Fruit fly (Drosophila melanogaster) ovary, adult (tissue): ENCODE data around the gene CG34027.
"Not testable (repeated sequence)": the region's sequence is repeated elsewhere in the genome, so short reads cannot be mapped to it uniquely, and the experiment has no call there.

Experiments used
- CG17801 ChIP-seq: fragments of 200-800 bp; optimal IDR thresholded peaks from 2 replicates; lab custom pipeline; 2019; ENCODE audit warnings: missing biosample characterization, mild to moderate bottlenecking, missing genetic modification characterization, moderate library complexity; ENCODE audit not compliant: partially characterized antibody

The CG34027 gene

DNA sequence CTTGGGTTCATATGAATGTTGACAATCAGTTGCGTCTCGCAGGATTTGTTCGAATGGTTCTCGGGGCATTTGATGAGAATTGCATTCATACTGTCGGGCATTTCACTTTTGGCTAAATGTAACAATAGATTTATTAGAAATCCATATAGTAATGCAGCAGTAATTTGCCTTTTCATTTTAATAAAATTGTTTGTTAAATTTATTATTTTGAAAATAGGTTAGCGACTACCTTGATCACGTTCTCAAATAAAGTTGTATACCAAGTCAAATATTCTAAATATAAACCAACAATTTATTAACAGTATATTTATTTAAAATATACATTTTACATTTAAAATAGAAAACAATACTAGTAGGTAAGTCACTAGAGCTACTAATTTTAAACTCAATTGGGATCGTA lies at the start of gene CG34027:
Gene CG34027 (minus strand): TSS at position 101 of the 400 bp plus-strand sequence.
- TF ChIP-seq CG17801 (GFP tag; lab: Kevin White, UChicago): no peak

DNA sequence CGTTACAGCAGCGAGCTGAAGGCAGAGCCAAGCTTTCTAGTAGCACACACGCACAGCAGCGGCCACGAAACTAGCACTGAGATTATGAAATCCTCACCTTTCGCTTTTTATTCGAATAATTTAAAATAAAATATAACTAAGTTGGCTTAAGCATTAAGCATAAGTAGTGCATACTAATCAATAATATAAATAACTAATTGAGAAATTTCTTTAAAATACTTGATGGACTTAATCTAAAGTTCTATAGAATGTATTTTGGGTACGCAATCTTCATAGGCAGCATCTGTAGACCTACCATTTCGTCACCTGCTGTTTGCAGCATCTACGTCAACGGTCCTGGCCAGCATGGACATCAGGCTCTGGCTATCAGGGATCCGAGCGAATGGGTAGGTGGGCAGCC lies 43.5 kb upstream of the CG34027 start:
- no peak for TF ChIP-seq CG17801 (GFP tag; lab: Kevin White, UChicago)

DNA sequence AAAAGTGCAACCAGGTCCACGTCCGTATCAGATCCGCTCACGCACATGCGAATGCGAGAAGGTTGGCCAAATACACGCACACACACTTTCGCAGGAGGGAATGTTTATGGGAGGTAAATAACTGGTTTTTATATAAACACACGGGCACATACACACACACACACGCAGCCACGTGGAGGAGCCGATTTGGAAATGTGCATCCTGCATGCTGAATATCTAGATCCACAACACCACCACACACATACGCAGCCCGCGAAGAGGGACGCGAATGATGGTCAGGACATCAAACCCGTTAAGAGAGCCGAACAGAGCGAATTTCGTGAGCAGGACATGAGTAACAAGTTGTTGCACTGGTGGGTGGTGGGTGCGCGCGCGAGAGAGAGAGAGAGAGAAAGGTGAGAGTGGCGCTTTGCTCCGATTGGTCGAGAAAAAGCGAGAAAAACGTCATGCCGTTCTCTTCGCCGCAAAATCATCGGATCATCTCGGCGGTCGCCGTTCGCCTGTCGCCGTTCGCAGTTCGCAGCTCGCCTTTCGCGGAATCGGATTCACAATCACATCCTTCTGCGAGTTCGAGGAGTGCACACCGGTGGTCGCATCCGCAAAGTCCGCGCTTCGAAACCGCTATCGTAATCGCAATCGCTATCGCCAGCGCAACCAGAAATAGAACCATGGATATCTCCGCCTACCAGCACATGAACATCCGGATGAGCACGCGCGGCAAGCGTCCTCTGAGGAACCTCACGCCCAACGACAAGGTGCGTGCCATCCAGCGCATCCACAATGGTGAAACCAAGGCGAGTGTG lies 28.9 kb upstream of the CG34027 start, which contains the start of gene danr:
Gene danr (plus strand): TSS at position 508 of the 803 bp plus-strand sequence.
- no peak for TF ChIP-seq CG17801 (GFP tag; lab: Kevin White, UChicago)

DNA sequence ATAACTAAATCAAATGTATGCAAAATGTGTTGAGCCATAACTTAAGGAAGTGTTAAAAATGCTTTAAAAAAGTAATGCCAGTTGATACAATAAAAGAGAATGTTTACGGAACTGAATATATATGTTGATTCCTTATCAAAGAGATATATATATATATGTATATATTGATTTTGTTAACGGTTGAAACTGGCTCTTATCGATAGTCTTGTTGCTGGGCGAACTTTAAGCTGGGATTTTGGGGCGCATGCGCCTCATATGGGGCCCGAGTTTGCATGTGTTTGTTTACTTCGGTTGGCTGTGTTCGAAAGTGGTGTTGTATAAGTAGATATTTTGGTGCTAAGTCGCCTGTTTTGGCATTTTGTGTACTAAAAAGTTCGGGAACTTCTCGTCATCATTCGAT lies 22.2 kb upstream of the CG34027 start, which contains the start of gene Bili:
Gene Bili (plus strand): TSS at position 265 of the 400 bp plus-strand sequence.
- TF ChIP-seq CG17801 (GFP tag; lab: Kevin White, UChicago): not testable (repeated sequence)

DNA sequence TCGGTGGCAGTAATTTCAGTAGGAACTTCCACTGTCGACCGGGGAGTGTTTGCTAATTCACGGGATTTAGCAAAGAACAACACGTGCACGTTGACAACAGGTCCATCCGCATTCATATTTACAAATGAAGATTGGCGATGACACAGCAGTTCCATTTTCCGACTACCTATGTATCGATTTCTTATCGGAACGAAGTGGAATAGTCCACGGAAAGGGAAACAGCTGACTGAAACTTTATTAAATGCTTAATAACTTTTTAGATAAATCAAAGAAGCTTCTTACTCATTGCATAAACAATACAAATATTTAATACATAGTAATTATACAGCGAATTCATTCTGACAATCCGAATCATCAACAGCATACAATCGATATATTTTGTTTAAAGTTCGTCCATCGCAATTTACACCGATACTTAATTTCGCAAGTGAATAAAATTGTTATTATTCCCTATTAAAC lies 18.4 kb upstream of the CG34027 start, which contains the start of the genes Mocs2A, Mocs2B and Clbn:
Gene Mocs2A (minus strand): TSS at position 129 of the 459 bp plus-strand sequence.
Gene Mocs2B (minus strand): TSS at position 129 of the 459 bp plus-strand sequence.
Gene Clbn (plus strand): TSS at position 272 of the 459 bp plus-strand sequence.
- no peak for TF ChIP-seq CG17801 (GFP tag; lab: Kevin White, UChicago)

DNA sequence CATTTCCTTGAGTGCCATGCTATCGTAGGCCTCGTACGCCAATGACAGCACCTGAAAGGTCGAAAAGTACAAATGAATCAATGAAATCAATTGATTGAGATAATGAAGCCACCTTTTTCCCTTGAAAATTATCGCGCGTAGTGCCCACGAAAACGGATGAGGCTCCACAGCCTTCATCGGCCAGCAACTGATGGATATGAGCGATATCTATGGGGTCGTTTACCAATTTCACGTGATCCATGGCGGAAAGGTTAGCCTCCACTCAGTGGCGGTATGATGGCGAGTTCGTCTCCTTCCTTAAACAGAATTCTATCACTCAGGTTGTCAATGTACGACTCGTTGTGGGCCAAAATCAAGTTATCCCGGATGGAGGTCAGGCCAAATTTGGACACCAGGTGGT lies 18.0 kb upstream of the CG34027 start:
- TF ChIP-seq CG17801 (GFP tag; lab: Kevin White, UChicago): no peak

DNA sequence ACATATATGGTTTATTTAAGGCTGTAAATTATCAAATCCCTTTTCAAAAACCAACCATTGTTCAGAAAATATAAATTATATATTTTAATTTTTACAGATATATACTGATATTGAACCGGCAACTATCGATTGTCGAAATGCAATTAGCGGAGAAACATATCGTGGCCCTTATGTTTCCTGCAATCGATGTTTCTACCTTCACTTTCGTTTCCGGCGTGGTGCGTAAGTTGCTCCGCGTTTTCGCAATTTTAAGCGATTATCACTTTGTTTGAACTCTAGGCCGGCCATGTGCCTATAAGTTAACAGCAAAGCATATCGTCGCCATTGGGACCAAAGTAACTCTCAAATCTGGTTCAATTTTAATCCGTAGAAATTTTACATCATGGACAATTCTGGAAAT lies 14.4 kb upstream of the CG34027 start, which contains the start of gene vig2:
Gene vig2 (plus strand): TSS at position 112 of the 400 bp plus-strand sequence.
- peak; percentile 6 for TF ChIP-seq CG17801 (GFP tag; lab: Kevin White, UChicago)

DNA sequence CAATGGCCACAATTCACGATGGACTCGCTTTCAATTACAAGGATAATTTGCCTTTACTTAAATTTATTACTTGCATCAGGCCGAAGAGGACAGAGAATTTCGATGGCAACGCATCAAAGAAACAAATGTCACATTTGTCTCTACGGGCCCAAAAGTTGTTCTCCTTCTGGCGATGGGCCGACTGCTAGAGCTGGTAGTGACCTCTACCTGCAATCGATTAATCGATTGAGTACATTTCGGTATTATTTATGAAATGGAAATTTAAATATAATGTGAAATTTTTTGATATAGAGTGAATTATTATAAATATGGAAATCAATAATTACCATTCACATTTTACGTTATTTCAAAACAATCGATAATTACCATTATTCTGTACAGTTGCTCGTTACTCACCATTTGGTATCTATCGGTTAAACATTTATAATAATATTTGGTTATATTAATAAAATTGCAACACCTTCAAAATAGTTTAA lies 13.9 kb upstream of the CG34027 start, which contains the start of the genes CG31510 and TTLL5:
Gene CG31510 (minus strand): TSS at position 185 of the 476 bp plus-strand sequence.
Gene TTLL5 (minus strand): TSS at position 185 of the 476 bp plus-strand sequence.
- TF ChIP-seq CG17801 (GFP tag; lab: Kevin White, UChicago): peak; percentile 4

DNA sequence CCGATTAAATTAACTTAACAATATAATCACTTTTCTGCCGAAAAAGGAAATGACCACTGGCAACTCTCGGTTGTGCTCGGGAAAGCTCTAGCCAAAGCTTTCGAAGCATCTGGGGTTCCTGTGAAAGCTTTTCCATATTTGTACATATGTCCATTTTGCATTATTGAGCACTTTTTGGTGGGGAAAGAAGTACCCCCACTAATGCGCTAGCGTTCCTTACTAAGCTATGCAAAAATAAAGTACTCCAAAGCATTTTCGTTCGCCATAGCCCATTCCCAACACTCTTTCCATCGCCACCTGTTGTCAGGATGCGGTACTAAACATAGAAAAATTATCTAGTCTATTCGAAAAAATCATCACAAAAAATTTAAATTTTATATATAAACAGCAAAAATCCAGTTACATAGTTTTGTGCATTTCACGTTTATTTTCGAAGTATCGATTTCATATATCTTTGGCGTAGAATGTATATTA lies 3.7 kb upstream of the CG34027 start, which contains the start of gene Nepl16:
Gene Nepl16 (minus strand): TSS at position 51 of the 474 bp plus-strand sequence.
- no peak for TF ChIP-seq CG17801 (GFP tag; lab: Kevin White, UChicago)

DNA sequence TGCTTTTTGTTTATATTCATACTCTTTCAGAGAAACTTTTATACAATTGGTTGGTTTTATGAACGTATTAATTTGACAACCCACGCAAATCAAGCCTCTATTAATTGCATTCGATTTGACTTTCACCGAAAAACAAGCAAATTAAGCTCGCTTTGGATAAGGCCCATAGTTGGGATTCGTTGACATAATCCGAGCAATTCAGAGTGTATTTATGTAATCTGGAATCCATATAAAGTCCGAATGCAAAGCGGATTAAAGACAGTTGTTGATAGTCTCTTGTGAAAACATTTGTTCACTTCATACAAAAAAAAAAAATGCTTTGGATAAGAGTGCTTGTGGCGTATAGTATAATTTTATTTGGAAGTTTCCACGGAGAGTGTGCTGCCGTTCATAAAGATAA lies 6.6 kb downstream of the CG34027 start, which contains the start of gene CG45095:
Gene CG45095 (plus strand): TSS at position 301 of the 400 bp plus-strand sequence.
- no peak for TF ChIP-seq CG17801 (GFP tag; lab: Kevin White, UChicago)

DNA sequence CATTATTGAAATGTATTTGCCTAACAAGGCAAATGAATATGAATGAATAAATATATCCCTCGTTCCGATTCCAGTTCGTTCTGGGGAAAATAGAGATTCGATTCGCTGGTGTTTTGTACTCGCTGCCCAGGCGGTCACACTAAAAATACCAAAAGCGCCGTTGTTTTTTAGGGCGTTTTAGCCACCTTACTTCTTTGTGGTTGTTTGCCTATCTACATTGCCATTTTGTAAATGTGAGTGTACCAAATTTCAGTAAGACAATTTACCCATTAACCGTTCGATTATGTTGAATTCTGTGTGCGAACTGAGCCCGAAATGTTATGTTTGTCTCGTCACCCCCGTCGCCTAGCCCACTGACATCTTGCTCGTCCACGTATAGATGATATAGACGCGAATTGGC lies 11.3 kb downstream of the CG34027 start, which contains the start of the genes CG33095 and CG33096:
Gene CG33095 (plus strand): TSS at position 187 of the 400 bp plus-strand sequence.
Gene CG33096 (plus strand): TSS at position 187 of the 400 bp plus-strand sequence.
- TF ChIP-seq CG17801 (GFP tag; lab: Kevin White, UChicago): peak; percentile 20

DNA sequence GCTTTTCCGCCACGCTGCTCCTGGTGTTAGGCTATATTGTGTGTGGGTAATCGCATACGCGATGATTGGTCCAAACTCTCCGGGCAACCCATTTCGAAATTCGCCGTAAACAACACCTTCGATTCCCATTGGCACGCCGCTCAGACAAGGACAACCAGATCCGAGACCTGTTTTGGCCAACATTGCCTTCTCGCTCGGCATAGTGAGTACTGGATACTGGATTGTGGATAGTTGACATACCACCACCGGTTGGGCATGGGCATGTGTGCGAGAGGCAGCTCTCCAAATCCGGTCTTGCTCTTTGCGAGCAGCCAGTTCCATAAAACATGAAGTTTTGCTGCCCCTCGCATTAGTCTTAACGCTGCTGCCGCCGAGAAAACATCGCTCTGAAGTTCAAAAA lies 14.2 kb downstream of the CG34027 start, which contains the start of gene fd96Cb:
Gene fd96Cb (plus strand): TSS at position 374 of the 400 bp plus-strand sequence.
- TF ChIP-seq CG17801 (GFP tag; lab: Kevin White, UChicago): no peak

DNA sequence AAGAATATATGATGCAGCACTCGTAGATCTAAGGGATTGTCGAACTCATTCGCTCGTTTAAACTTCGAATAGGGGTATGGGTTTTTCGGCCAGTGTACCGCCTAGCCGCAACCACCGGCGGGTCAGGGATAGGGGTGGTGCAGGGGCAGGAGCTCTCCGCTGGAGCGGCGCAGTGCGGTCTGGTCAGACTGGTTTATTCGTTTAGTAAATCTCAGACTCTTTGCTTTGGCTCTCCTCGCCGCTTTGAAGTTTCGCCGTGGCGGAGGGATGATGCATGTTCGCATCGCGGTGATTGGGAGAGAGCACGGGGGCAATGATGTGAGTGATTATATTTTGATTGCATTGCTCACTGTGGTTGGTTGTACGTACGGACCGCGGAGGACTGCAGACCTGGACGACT lies 26.5 kb downstream of the CG34027 start, which contains the start of gene fd96Ca:
Gene fd96Ca (plus strand): TSS at position 337 of the 400 bp plus-strand sequence.
- no peak for TF ChIP-seq CG17801 (GFP tag; lab: Kevin White, UChicago)

DNA sequence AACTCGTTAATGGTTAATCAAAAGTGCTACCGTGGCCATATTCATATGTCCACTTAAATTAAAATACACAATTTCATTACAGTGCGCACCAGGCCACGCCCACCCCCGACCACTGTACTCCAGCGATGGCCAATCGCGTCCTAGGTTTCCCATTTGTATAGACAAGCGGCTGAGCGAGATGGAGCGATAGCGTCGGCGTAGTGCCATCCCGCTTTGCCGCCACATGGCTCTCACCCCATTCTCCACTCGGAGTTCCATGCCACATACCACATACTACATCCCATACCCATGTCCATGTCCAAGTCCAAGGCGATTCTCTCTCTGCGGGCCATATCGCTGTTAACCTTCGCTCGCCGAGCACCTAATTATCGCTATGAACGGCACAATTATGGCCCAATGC lies 28.4 kb downstream of the CG34027 start:
- no peak for TF ChIP-seq CG17801 (GFP tag; lab: Kevin White, UChicago)
